Worm (Caenorhabditis elegans) whole organism, young adult: ENCODE measurements around the gene tpa-1.

Experiments used
- B0035.1 ChIP-seq: sonication (generic microtip); optimal IDR thresholded peaks from 2 replicates; lab custom pipeline; 2016; ENCODE audit warnings: missing genetic modification characterization, mild to moderate bottlenecking, missing compliant biosample characterization, missing genotype, missing genetic modification reagents
- B0261.1 ChIP-seq: sonication (generic microtip); optimal IDR thresholded peaks from 2 replicates; lab custom pipeline; 2016; ENCODE audit warnings: mild to moderate bottlenecking, missing genetic modification characterization, moderate library complexity, missing compliant biosample characterization
- C17E4.6 ChIP-seq: fragments of 200-800 bp; sonication (Bioruptor generic); IDR thresholded peaks from 2 replicates; pipeline ENCODE4 v1.3.6; 2022; ENCODE audit warnings: missing genetic modification reagents, missing genetic modification characterization, missing compliant biosample characterization
- T26A5.8 ChIP-seq: sonication (generic microtip); optimal IDR thresholded peaks from 2 replicates; lab custom pipeline; 2016; ENCODE audit warnings: missing genetic modification characterization, missing compliant biosample characterization
- Y56A3A.18 ChIP-seq: fragments of 200-800 bp; sonication (Bioruptor generic); IDR thresholded peaks from 2 replicates; pipeline ENCODE4 v1.3.6; 2022; ENCODE audit warnings: missing genetic modification reagents, missing genetic modification characterization, missing compliant biosample characterization
- Y67H2A.10 ChIP-seq: fragments of 200-800 bp; sonication (Bioruptor generic); conservative IDR thresholded peaks from 2 replicates; pipeline ENCODE4 v1.3.6; 2022; ENCODE audit warnings: missing genetic modification reagents, missing genetic modification characterization, missing compliant biosample characterization
- akir-1 ChIP-seq: fragments of 200-800 bp; sonication (Bioruptor generic); optimal IDR thresholded peaks from 2 replicates; lab custom pipeline; 2018; ENCODE audit warnings: mild to moderate bottlenecking, missing genetic modification characterization, moderate library complexity, missing compliant biosample characterization
- bed-2 ChIP-seq: fragments of 200-800 bp; sonication (Bioruptor generic); IDR thresholded peaks from 2 replicates; pipeline ENCODE4 v1.3.6; 2022; ENCODE audit warnings: missing genetic modification reagents, missing genetic modification characterization, missing compliant biosample characterization
- ccch-3 ChIP-seq: fragments of 200-800 bp; sonication (Bioruptor generic); optimal IDR thresholded peaks from 2 replicates; lab custom pipeline; 2018; ENCODE audit warnings: mild to moderate bottlenecking, missing genetic modification characterization, missing compliant biosample characterization
- cebp-1 ChIP-seq, 2 experiments: fragments of 200-800 bp in 1 of 2; sonication (Bioruptor generic) in 1 of 2; sonication (generic microtip) in 1 of 2; IDR thresholded peaks in 1 of 2; optimal IDR thresholded peaks in 1 of 2; 2 replicates each; pipeline versions ENCODE4 v1.3.6 to Lab custom; 2017 to 2022; ENCODE audit warnings: missing compliant biosample characterization in 2 of 2, missing genetic modification characterization in 2 of 2, mild to moderate bottlenecking in 1 of 2, missing genetic modification reagents in 1 of 2, moderate library complexity in 1 of 2
- cebp-2 ChIP-seq: fragments of 200-800 bp; sonication (Bioruptor generic); IDR thresholded peaks from 2 replicates; pipeline ENCODE4 v1.3.6; 2022; ENCODE audit warnings: missing genetic modification characterization, missing compliant biosample characterization
- ceh-27 ChIP-seq: fragments of 200-800 bp; sonication (Bioruptor generic); optimal IDR thresholded peaks from 2 replicates; lab custom pipeline; 2018; ENCODE audit warnings: mild to moderate bottlenecking, missing genetic modification characterization, moderate library complexity, missing compliant biosample characterization
- ceh-40 ChIP-seq: fragments of 200-800 bp; sonication (Bioruptor generic); IDR thresholded peaks from 2 replicates; pipeline ENCODE4 v1.3.6; 2022; ENCODE audit warnings: missing genetic modification characterization, missing compliant biosample characterization
- chd-7 ChIP-seq: sonication (generic microtip); optimal IDR thresholded peaks from 2 replicates; lab custom pipeline; 2016; ENCODE audit warnings: mild to moderate bottlenecking, missing genetic modification characterization, moderate library complexity, missing compliant biosample characterization
- die-1 ChIP-seq: sonication (generic microtip); optimal IDR thresholded peaks from 2 replicates; lab custom pipeline; 2016; ENCODE audit warnings: missing genotype, mild to moderate bottlenecking, missing genetic modification characterization, missing compliant biosample characterization
- efl-1 ChIP-seq: fragments of 150-350 bp; optimal IDR thresholded peaks from 2 replicates; lab custom pipeline; 2014; ENCODE audit warnings: missing biosample characterization, missing genetic modification reagents, missing genetic modification characterization
- egl-44 ChIP-seq: fragments of 200-800 bp; sonication (Bioruptor generic); IDR thresholded peaks from 2 replicates; pipeline ENCODE4 v1.3.6; 2022; ENCODE audit warnings: missing genetic modification reagents, missing genetic modification characterization, missing compliant biosample characterization
- ets-4 ChIP-seq: fragments of 200-800 bp; sonication (Bioruptor generic); optimal IDR thresholded peaks from 2 replicates; lab custom pipeline; 2018; ENCODE audit warnings: mild to moderate bottlenecking, missing genetic modification characterization, missing compliant biosample characterization
- hmg-1.2 ChIP-seq: fragments of 200-800 bp; sonication (Bioruptor generic); IDR thresholded peaks from 2 replicates; pipeline ENCODE4 v1.3.6; 2022; ENCODE audit warnings: missing genetic modification reagents, missing genetic modification characterization, missing compliant biosample characterization
- let-607 ChIP-seq, 2 experiments: fragments of 200-800 bp in 1 of 2; sonication (Bioruptor generic) in 1 of 2; sonication (generic microtip) in 1 of 2; optimal IDR thresholded peaks; 2 replicates each; lab custom pipeline; 2016 to 2018; ENCODE audit warnings: mild to moderate bottlenecking in 2 of 2, missing compliant biosample characterization in 2 of 2, missing genetic modification characterization in 2 of 2, moderate library complexity in 2 of 2, missing genotype in 1 of 2
- lin-54 ChIP-seq: fragments of 200-800 bp; sonication (Bioruptor generic); optimal IDR thresholded peaks from 2 replicates; lab custom pipeline; 2018; ENCODE audit warnings: mild to moderate bottlenecking, missing genetic modification characterization, missing compliant biosample characterization
- mxl-1 ChIP-seq: sonication (generic microtip); optimal IDR thresholded peaks from 2 replicates; lab custom pipeline; 2016; ENCODE audit warnings: missing genetic modification characterization, missing compliant biosample characterization
- nfya-1 ChIP-seq: sonication (generic microtip); optimal IDR thresholded peaks from 2 replicates; lab custom pipeline; 2017; ENCODE audit warnings: antibody characterized with exemption, missing compliant biosample characterization, missing genetic modification characterization, borderline replicate concordance; ENCODE audit not compliant: insufficient read depth
- nhr-80 ChIP-seq: sonication (generic microtip); optimal IDR thresholded peaks from 2 replicates; lab custom pipeline; 2016; ENCODE audit warnings: missing genetic modification characterization, missing compliant biosample characterization
- pha-4 ChIP-seq: fragments of 150-350 bp; sonication (generic microtip); optimal IDR thresholded peaks from 2 replicates; lab custom pipeline; 2014; ENCODE audit warnings: missing biosample characterization, missing genetic modification reagents, missing genetic modification characterization
- rec-8 ChIP-seq, 2 experiments: sonication (generic microtip); optimal IDR thresholded peaks; 2 replicates each; lab custom pipeline; 2016; ENCODE audit warnings: mild to moderate bottlenecking in 2 of 2, missing genetic modification characterization in 2 of 2, missing genetic modification reagents in 2 of 2, missing genotype in 2 of 2, missing biosample characterization in 1 of 2, missing compliant biosample characterization in 1 of 2, moderate library complexity in 1 of 2
- rpc-1 ChIP-seq, 2 experiments: fragments of 150-350 bp in 1 of 2; sonication (generic microtip) in 1 of 2; optimal IDR thresholded peaks; 2 replicates each; lab custom pipeline; 2014 to 2018; ENCODE audit warnings: missing biosample characterization in 1 of 2, missing genetic modification characterization in 1 of 2, missing genetic modification reagents in 1 of 2, missing genotype in 1 of 2
- sdz-38 ChIP-seq: sonication (generic microtip); optimal IDR thresholded peaks from 2 replicates; lab custom pipeline; 2016; ENCODE audit warnings: missing genotype, missing genetic modification characterization, missing compliant biosample characterization
- snpc-1.1 ChIP-seq: sonication (generic microtip); optimal IDR thresholded peaks from 2 replicates; lab custom pipeline; 2017; ENCODE audit warnings: missing genetic modification characterization, mild to moderate bottlenecking, missing compliant biosample characterization, antibody characterized with exemption, moderate library complexity, missing genotype, missing genetic modification reagents; ENCODE audit not compliant: insufficient read depth
- snpc-1.3 ChIP-seq: sonication (generic microtip); optimal IDR thresholded peaks from 2 replicates; lab custom pipeline; 2017; ENCODE audit warnings: missing genetic modification characterization, mild to moderate bottlenecking, missing compliant biosample characterization, antibody characterized with exemption, moderate library complexity, missing genotype, missing genetic modification reagents; ENCODE audit not compliant: insufficient read depth
- somi-1 ChIP-seq: fragments of 200-800 bp; sonication (Bioruptor generic); optimal IDR thresholded peaks from 2 replicates; lab custom pipeline; 2018; ENCODE audit warnings: mild to moderate bottlenecking, missing genetic modification characterization, missing compliant biosample characterization
- xnd-1 ChIP-seq: sonication (generic microtip); optimal IDR thresholded peaks from 2 replicates; lab custom pipeline; 2016; ENCODE audit warnings: missing genotype, missing genetic modification reagents, missing genetic modification characterization, missing compliant biosample characterization
- ztf-26 ChIP-seq: sonication (generic microtip); optimal IDR thresholded peaks from 2 replicates; lab custom pipeline; 2017; ENCODE audit warnings: missing genetic modification characterization, missing compliant biosample characterization
- ztf-28 ChIP-seq: fragments of 200-800 bp; sonication (Bioruptor generic); IDR thresholded peaks from 2 replicates; pipeline ENCODE4 v1.3.6; 2022; ENCODE audit warnings: missing genetic modification reagents, missing genetic modification characterization, missing compliant biosample characterization
- ztf-6 ChIP-seq: fragments of 200-800 bp; sonication (Bioruptor generic); IDR thresholded peaks from 2 replicates; pipeline ENCODE4 v1.3.6; 2022; ENCODE audit warnings: missing genetic modification reagents, missing genetic modification characterization, missing compliant biosample characterization

The tpa-1 gene

DNA sequence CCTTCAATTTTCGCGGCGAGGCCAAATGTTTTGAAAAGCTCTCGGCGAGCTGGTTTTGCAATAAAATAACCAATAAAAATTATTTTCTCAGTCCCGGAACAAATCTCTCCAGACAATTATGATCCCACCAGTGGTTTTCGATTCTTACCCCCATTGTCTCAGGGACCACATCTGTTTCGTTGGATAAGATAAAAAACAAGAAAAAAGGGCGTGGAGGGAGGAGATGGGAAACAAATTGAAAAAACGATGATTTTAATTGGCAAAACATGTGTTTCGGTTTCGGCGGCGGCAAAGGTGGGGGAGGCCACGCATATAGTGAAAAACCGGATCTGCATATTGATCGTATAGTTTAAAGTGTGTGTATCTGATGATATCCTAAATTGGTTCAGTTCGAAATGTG lies 10.8 kb upstream of the tpa-1 start:
- TF ChIP-seq ztf-6 (GFP tag; lab: Robert Waterston, UW) (no peak), ztf-28 (GFP tag; lab: Robert Waterston, UW) (no peak), Y56A3A.18 (no peak), die-1 (tag; lab: Kevin White, UChicago) (no peak), let-607 (tag; optimal IDR thresholded peaks at IDR 0.05; lab: Kevin White, UChicago) (no peak), cebp-1 (GFP tag; IDR thresholded peaks at IDR 0.05; lab: Robert Waterston, UW) (no peak), cebp-1 (tag; optimal IDR thresholded peaks at IDR 0.05; lab: Kevin White, UChicago) (no peak), cebp-2 (GFP tag; lab: Robert Waterston, UW) (no peak), B0261.1 (tag; lab: Kevin White, UChicago) (no peak), lin-54 (GFP tag; lab: Kevin White, UChicago) (no peak), ets-4 (GFP tag; lab: Kevin White, UChicago) (no peak), rec-8 (tag; optimal IDR thresholded peaks at IDR 0.05; lab: Kevin White, UChicago) (no peak), pha-4 (tag; lab: Kevin White, UChicago) (no peak), mxl-1 (tag; lab: Kevin White, UChicago) (no peak), snpc-1.1 (tag; lab: Kevin White, UChicago) (no peak), ccch-3 (GFP tag; lab: Kevin White, UChicago) (no peak), C17E4.6 (GFP tag; lab: Robert Waterston, UW) (no peak), bed-2 (GFP tag; lab: Robert Waterston, UW) (no peak)

DNA sequence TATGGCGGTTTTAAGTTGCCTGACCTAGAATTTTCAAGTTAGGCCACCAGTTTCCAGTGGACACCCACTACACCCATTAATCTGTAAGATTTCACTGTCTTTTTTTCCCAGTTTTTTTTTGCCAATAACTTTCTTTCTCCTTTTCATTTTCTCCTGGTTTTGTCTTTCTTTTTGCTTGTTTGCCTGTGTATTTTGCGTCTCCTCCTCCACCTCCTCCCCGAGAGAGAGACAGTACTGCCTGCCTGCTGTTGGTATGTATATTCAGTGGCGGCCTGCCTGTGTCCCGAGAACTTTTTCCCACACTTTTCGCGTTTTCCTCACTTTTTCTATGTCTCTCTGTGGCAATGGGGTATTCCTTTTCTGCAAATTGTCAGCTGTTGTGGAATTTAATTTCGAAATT lies 10.4 kb upstream of the tpa-1 start:
- TF ChIP-seq ztf-26 (tag; lab: Kevin White, UChicago) = no peak
- no peak for TF ChIP-seq cebp-1 (GFP tag; IDR thresholded peaks at IDR 0.05; lab: Robert Waterston, UW)
- peak; percentile 49 for TF ChIP-seq cebp-1 (tag; optimal IDR thresholded peaks at IDR 0.05; lab: Kevin White, UChicago)
- TF ChIP-seq nfya-1 (tag; lab: Kevin White, UChicago) = no peak
- no peak for TF ChIP-seq xnd-1 (tag; lab: Kevin White, UChicago)
- TF ChIP-seq T26A5.8 = no peak
- no peak for TF ChIP-seq Y67H2A.10
- TF ChIP-seq C17E4.6 (GFP tag; lab: Robert Waterston, UW) = no peak
- TF ChIP-seq snpc-1.3 (tag; lab: Kevin White, UChicago) = no peak
- no peak for TF ChIP-seq sdz-38
- no peak for TF ChIP-seq rpc-1 (optimal IDR thresholded peaks at IDR 0.05; lab: Kevin White, UChicago)
- TF ChIP-seq rpc-1 (tag; optimal IDR thresholded peaks at IDR 0.05; lab: Kevin White, UChicago) = no peak
- TF ChIP-seq lin-54 (GFP tag; lab: Kevin White, UChicago) = no peak
- TF ChIP-seq ceh-40 (GFP tag; lab: Robert Waterston, UW) = no peak
- TF ChIP-seq nhr-80 (tag; lab: Kevin White, UChicago) = peak; percentile 30
- TF ChIP-seq chd-7 = no peak
- 0 out of 2 replicates have a peak, but pooled peaks have one; percentile 4 for TF ChIP-seq hmg-1.2 (GFP tag; lab: Robert Waterston, UW)
- no peak for TF ChIP-seq efl-1 (GFP tag; lab: Kevin White, UChicago)

DNA sequence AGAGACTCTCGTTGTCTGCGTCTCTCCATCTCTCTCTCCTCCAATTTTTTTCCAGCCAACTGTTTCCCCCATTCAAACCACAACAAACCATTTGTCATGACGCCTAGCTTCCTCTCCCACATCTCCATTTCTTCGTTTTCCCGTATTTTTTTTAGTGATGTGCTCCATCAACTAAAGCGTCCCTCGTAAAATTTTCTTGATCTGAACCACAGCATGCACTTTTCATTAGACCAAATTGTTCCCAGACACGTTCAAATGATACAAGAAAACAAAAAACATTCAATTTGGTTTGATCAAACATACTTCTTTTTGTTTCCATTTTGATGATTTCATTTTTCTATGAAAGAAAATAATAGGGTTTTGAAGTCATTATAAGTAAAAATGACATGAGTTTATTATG lies 9.5 kb upstream of the tpa-1 start:
- TF ChIP-seq egl-44 (GFP tag; lab: Robert Waterston, UW) (no peak), ceh-27 (no peak), B0035.1 (tag; lab: Kevin White, UChicago) (no peak), akir-1 (GFP tag; lab: Kevin White, UChicago) (no peak), somi-1 (no peak)
